Worm (Caenorhabditis elegans): ENCODE data around the gene F42A10.6.

- TF ChIP-seq ama-1 (optimal IDR thresholded peaks at IDR 0.05) (no peak), ceh-36 (tag; optimal IDR thresholded peaks at IDR 0.05) (no peak), scrt-1 (GFP tag; IDR thresholded peaks at IDR 0.05) (no peak), ceh-13 (GFP tag; optimal IDR thresholded peaks at IDR 0.05) (no peak), ets-7 (tag; optimal IDR thresholded peaks at IDR 0.05) (no peak), F13C5.2 (tag; optimal IDR thresholded peaks at IDR 0.05) (no peak), hmbx-1 (tag; optimal IDR thresholded peaks at IDR 0.05) (no peak), flt-1 (GFP tag; IDR thresholded peaks at IDR 0.05) (no peak), tbx-11 (GFP tag; IDR thresholded peaks at IDR 0.05) (no peak), sea-1 (GFP tag; conservative IDR thresholded peaks at IDR 0.05) (no peak), aly-1 (tag; optimal IDR thresholded peaks at IDR 0.05) (no peak), pes-1 (GFP tag; IDR thresholded peaks at IDR 0.05) (no peak), hnd-1 (tag; optimal IDR thresholded peaks at IDR 0.05) (no peak)
Measured at ce11 chrIII:6173020-6173597, 3.6 kb downstream of the F42A10.6 start, which contains the start of the genes abcf-3 and F42A10.5.
